3 worm cellular contexts compared by ENCODE assay signal in the genomic region with DNA sequence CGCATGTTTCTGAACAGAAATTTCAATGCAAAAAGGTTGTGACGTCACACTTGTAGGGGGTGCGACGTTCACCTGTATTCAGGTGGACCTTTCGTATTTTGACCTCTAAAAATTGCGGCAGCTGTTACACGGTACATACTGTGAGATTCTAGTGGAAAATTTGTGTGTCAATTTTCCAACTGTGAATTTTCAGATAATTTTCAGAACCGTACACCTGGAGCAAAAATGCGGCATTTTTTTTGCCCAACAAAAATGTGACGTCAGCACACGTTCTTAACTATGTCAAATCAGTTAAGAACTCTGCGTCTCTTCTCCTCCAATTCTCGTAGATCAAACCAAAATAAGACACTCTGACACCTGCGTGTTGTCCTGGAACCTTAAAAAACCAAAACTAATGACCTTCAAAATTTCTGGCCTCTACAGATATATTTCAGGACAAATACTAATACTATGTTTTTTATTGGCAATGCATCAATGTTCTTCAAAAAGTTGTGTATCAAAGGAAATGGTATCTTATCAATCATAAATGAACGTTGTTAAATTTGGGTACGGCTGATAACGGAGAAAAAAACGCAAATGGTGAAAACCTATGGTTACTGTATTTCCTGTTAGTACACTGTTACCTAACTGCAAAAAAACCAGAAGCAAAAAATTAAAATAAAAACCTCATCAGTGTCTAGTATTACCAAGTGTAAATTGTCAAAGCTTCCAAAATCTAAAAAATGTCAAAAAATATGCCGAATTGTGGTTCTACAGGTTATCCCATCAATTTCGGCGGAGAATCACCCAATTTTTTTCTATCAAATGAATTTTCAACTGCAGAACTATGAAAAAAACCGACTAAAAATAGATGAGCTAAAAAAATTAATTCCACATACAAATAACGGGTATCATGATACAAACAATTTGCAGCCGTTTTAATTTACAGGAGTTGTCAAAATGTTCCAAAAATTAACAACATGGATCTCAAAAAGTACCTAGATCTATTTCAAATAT.
TF ChIP-seq lines count a peak whose summit lies in the region.

No protein-coding gene starts in this region.

TF ChIP-seq in whole organism, L1 larva, 84 proteins besides CTCF, POLR2A, EP300 and RAD21 (continued from another document):
- TF ChIP-seq fos-1 (tag; optimal IDR thresholded peaks at IDR 0.05; lab: Kevin White, UChicago) (peak; percentile 25), unc-30 (tag; optimal IDR thresholded peaks at IDR 0.05; lab: Kevin White, UChicago) (no peak), lsy-2 (tag; optimal IDR thresholded peaks at IDR 0.05; lab: Kevin White, UChicago) (peak in 1 of 2 experiments; percentile 29), elt-3 (tag; optimal IDR thresholded peaks at IDR 0.05; lab: Kevin White, UChicago) (peak in 2 of 6 experiments; percentile 35 to 53), irx-1 (tag; optimal IDR thresholded peaks at IDR 0.05; lab: Kevin White, UChicago) (no peak), nhr-85 (tag; lab: Kevin White, UChicago) (peak; percentile 56), nhr-71 (tag; optimal IDR thresholded peaks at IDR 0.05; lab: Kevin White, UChicago) (peak; percentile 17)

TF ChIP-seq in whole organism, L3 larva, 47 proteins besides CTCF, POLR2A, EP300 and RAD21 (continued from another document):
- TF ChIP-seq unc-39 (tag; optimal IDR thresholded peaks at IDR 0.05; lab: Kevin White, UChicago) (no peak), nhr-11 (tag; optimal IDR thresholded peaks at IDR 0.05; lab: Kevin White, UChicago) (no peak)

TF ChIP-seq in whole organism, L4 larva, 104 proteins besides CTCF, POLR2A, EP300 and RAD21 (continued from another document):
- TF ChIP-seq hlh-11 (tag; optimal IDR thresholded peaks at IDR 0.05; lab: Kevin White, UChicago) (peak; percentile 32), gei-8 (GFP tag; optimal IDR thresholded peaks at IDR 0.05; lab: Kevin White, UChicago) (no peak), pqm-1 (tag; optimal IDR thresholded peaks at IDR 0.05; lab: Kevin White, UChicago) (peak; percentile 87), duxl-1 (tag; optimal IDR thresholded peaks at IDR 0.05; lab: Kevin White, UChicago; ENCODE audit: poor library complexity) (peak; percentile 18), T20F7.1 (GFP tag; optimal IDR thresholded peaks at IDR 0.05; lab: Kevin White, UChicago) (peak; percentile 12), mxl-2 (GFP tag; conservative IDR thresholded peaks at IDR 0.05; lab: Robert Waterston, UW) (no peak), T26A8.4 (GFP tag; IDR thresholded peaks at IDR 0.05; lab: Robert Waterston, UW) (peak; percentile 45), snpc-4 (tag; optimal IDR thresholded peaks at IDR 0.05; lab: Kevin White, UChicago) (no peak), lsy-2 (tag; optimal IDR thresholded peaks at IDR 0.05; lab: Kevin White, UChicago) (peak in 1 of 2 experiments; percentile 37), nhr-76 (tag; optimal IDR thresholded peaks at IDR 0.05; lab: Kevin White, UChicago) (no peak), set-16 (GFP tag; IDR thresholded peaks at IDR 0.05; lab: Robert Waterston, UW) (no peak), mdt-29 (GFP tag; IDR thresholded peaks at IDR 0.05; lab: Robert Waterston, UW) (0 out of 2 replicates have a peak, but pooled peaks have one; percentile 12), Y75B8A.6 (GFP tag; IDR thresholded peaks at IDR 0.05; lab: Robert Waterston, UW) (no peak), lin-38 (GFP tag; IDR thresholded peaks at IDR 0.05; lab: Robert Waterston, UW) (peak; percentile 6; the same call in 1 of the 2 replicates), dmd-6 (GFP tag; IDR thresholded peaks at IDR 0.05; lab: Robert Waterston, UW) (0 out of 2 replicates have a peak, but pooled peaks have one; percentile 24), dve-1 (tag; optimal IDR thresholded peaks at IDR 0.05; lab: Kevin White, UChicago; ENCODE audit: insufficient read depth) (peak; percentile 54), nhr-28 (tag; optimal IDR thresholded peaks at IDR 0.05; lab: Kevin White, UChicago) (peak; percentile 65), daf-19 (GFP tag; conservative IDR thresholded peaks at IDR 0.05; lab: Robert Waterston, UW) (no peak), daf-16 (GFP tag; optimal IDR thresholded peaks at IDR 0.05; lab: Kevin White, UChicago) (no peak), daf-16 (tag; optimal IDR thresholded peaks at IDR 0.05; lab: Kevin White, UChicago) (peak; percentile 73), nhr-25 (tag; optimal IDR thresholded peaks at IDR 0.05; lab: Kevin White, UChicago; ENCODE audit: borderline replicate concordance, insufficient read depth) (no peak), nhr-77 (tag; optimal IDR thresholded peaks at IDR 0.05; lab: Kevin White, UChicago) (peak; percentile 37), snpc-1.2 (GFP tag; IDR thresholded peaks at IDR 0.05; lab: Robert Waterston, UW) (0 out of 2 replicates have a peak, but pooled peaks have one; percentile 14), mep-1 (tag; optimal IDR thresholded peaks at IDR 0.05; lab: Kevin White, UChicago) (peak; percentile 11), skn-1 (tag; optimal IDR thresholded peaks at IDR 0.05; lab: Kevin White, UChicago) (no peak), hlh-30 (tag; optimal IDR thresholded peaks at IDR 0.05; lab: Kevin White, UChicago; ENCODE audit: insufficient read depth) (peak; percentile 1), rbr-2 (tag; optimal IDR thresholded peaks at IDR 0.05; lab: Kevin White, UChicago) (no peak), daf-12 (tag; optimal IDR thresholded peaks at IDR 0.05; lab: Kevin White, UChicago) (no peak), zfp-2 (tag; optimal IDR thresholded peaks at IDR 0.05; lab: Kevin White, UChicago) (no peak), arid-1 (GFP tag; conservative IDR thresholded peaks at IDR 0.05; lab: Robert Waterston, UW) (0 out of 2 replicates have a peak, but pooled peaks have one; percentile 17), ceh-28 (tag; optimal IDR thresholded peaks at IDR 0.05; lab: Kevin White, UChicago) (no peak), ceh-62 (tag; optimal IDR thresholded peaks at IDR 0.05; lab: Kevin White, UChicago) (no peak), php-3 (GFP tag; IDR thresholded peaks at IDR 0.05; lab: Robert Waterston, UW) (peak; percentile 52; the same call in 1 of the 2 replicates), nhr-48 (tag; optimal IDR thresholded peaks at IDR 0.05; lab: Kevin White, UChicago) (peak; percentile 18), ZK546.5 (tag; optimal IDR thresholded peaks at IDR 0.05; lab: Kevin White, UChicago) (no peak), sdz-12 (GFP tag; optimal IDR thresholded peaks at IDR 0.05; lab: Kevin White, UChicago) (no peak), unc-130 (GFP tag; optimal IDR thresholded peaks at IDR 0.05; lab: Kevin White, UChicago) (no peak), hmg-1.1 (GFP tag; IDR thresholded peaks at IDR 0.05; lab: Robert Waterston, UW) (no peak)
